Fruit fly (Drosophila melanogaster): ENCODE results near the gene CG32121.
A peak's percentile ranks its signal among the peaks of the same experiment; 100 is the strongest.

Gene CG32121

DNA sequence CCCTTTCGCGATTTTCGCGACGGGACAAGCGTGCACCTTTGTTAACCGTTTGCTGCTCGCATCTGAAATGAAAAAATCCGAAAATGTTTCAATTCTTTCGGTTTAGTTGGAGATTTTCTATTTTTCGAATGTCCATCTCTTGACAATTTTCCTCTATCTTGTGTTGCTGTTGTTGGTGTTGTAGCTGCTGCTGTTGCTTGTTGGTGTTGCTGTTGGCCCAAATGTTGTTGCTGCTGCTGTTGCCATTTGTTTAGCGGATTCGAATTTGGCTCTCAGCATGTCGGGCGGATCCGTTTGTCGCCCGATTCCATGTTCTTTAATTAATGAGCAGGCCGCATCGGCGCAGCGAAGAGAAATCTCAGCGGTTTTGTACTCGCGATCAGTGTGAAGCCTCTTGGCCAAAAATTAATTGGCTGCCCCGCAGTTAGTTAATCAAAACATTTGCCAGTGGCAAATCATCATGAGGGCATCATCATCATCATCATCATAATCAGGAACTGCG, at the start of gene CG32121:
TSS of gene CG32121 (minus strand) at position 51 of the 502 bp plus-strand sequence.
- TF ChIP-seq CG5204 (GFP tag; optimal IDR thresholded peaks at IDR 0.05) (no peak), CG12768 (GFP tag; optimal IDR thresholded peaks at IDR 0.05) (no peak), CG33017 (tag; optimal IDR thresholded peaks at IDR 0.05) (no peak), CG11617 (GFP tag; optimal IDR thresholded peaks at IDR 0.05) (no peak), CG7045 (GFP tag; optimal IDR thresholded peaks at IDR 0.05) (no peak), CG1620 (GFP tag; optimal IDR thresholded peaks at IDR 0.05) (no peak), CG14711 (tag; optimal IDR thresholded peaks at IDR 0.05) (no peak), Crg-1 (GFP tag; optimal IDR thresholded peaks at IDR 0.05) (no peak), pad (GFP tag; optimal IDR thresholded peaks at IDR 0.05) (no peak)

DNA sequence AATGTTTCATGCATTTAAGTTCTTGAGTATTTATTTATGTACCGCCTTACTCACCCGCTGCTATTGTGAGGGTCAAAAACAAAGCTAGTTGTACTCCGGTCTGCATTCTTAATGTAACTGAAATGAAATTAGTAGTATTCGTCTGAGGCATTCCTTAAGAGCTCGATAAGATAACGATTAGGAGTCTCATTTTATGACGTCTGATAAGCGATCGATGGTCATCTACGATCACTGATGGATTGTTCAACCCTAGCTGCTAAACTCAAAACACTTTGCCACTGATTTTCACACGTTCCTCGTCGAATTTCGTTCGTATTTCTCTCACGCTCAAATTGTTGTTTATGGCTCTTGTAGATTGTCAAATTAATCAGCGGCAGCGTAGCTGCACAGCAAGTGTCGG, 35.0 kb upstream of the CG32121 start, which contains the start of gene CG10116:
TSS of gene CG10116 (minus strand) at position 106 of the 400 bp plus-strand sequence.
- TF ChIP-seq pad (GFP tag; optimal IDR thresholded peaks at IDR 0.05) (no peak), cic (GFP tag; optimal IDR thresholded peaks at IDR 0.05) (peak; percentile 90)

DNA sequence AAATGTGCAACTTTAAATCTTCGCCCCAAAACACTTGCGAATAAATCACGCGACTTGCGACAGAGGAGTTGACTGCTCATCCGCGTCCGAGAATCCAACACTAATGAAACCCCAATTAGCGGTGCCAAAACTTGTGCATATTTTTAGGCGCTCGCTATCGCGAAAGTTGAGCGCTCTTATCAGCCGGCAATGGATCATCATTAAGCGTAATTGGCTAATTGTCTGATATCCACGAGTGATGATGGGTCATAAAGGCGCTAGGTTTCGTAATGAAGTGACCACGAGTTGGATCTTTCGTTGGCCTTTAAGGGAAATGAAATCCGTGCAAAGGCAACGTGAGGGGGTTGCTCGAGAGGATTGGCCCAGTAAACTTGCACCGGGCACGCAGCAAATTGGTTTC, 32.6 kb upstream of the CG32121 start:
- TF ChIP-seq CG7045 (GFP tag; optimal IDR thresholded peaks at IDR 0.05) (peak; percentile 5), bab1 (GFP tag; optimal IDR thresholded peaks at IDR 0.05) (no peak), toe (GFP tag; optimal IDR thresholded peaks at IDR 0.05) (no peak), Clk (GFP tag; optimal IDR thresholded peaks at IDR 0.05) (no peak), ovo (GFP tag; optimal IDR thresholded peaks at IDR 0.05) (no peak), CG33017 (tag; optimal IDR thresholded peaks at IDR 0.05) (peak; percentile 0), pad (GFP tag; optimal IDR thresholded peaks at IDR 0.05) (no peak), cic (GFP tag; optimal IDR thresholded peaks at IDR 0.05) (no peak), CG12768 (GFP tag; optimal IDR thresholded peaks at IDR 0.05) (no peak), CG14711 (tag; optimal IDR thresholded peaks at IDR 0.05) (no peak), kay (GFP tag; ENCODE audit: borderline replicate concordance) (no peak), Mnt (GFP tag; optimal IDR thresholded peaks at IDR 0.05) (no peak), CG5204 (GFP tag; optimal IDR thresholded peaks at IDR 0.05) (no peak)

DNA sequence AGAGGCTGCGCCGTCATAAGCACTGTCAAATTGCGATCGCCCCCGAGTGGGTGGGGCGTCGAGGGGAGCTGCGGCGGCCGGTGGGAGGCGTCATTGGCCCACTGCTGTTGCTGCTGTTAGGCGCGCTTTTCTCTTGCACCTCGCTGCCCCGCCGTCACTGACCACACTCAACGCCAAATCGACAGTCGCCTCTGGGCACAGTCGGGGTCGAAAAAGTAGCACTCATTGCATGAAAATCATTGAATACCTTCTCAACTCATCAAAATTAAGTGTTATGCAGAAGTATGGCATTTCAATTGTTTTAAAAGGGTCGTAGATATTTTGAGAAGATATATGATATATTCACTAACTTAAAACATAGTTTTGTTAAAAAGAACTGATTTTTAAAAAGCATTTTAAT, 30.1 kb upstream of the CG32121 start:
- TF ChIP-seq Crg-1 (GFP tag; optimal IDR thresholded peaks at IDR 0.05) (no peak), CG7101 (tag; optimal IDR thresholded peaks at IDR 0.05) (no peak), tj (GFP tag; optimal IDR thresholded peaks at IDR 0.05) (no peak), CG11617 (GFP tag; optimal IDR thresholded peaks at IDR 0.05) (no peak), kay (GFP tag; ENCODE audit: borderline replicate concordance) (no peak)

DNA sequence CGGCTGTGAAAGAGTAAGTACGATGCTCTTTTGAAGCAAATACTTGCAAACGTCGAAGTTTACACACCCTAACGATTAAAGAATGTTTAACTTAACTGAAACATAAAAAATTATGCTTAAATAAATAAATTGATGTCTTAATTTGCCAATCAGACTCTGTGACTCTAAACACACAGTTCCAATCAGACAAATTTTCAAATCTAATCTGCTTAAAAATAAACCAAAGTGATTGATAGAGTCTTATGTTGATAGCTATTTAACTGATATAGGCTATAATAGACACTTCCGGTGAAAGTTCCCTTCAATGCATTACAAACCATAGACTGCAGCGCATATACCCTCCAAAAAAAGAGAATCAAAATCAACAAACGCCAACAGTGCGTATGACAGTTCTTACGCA, 29.4 kb upstream of the CG32121 start:
- no peak for TF ChIP-seq kay (GFP tag; ENCODE audit: borderline replicate concordance)

DNA sequence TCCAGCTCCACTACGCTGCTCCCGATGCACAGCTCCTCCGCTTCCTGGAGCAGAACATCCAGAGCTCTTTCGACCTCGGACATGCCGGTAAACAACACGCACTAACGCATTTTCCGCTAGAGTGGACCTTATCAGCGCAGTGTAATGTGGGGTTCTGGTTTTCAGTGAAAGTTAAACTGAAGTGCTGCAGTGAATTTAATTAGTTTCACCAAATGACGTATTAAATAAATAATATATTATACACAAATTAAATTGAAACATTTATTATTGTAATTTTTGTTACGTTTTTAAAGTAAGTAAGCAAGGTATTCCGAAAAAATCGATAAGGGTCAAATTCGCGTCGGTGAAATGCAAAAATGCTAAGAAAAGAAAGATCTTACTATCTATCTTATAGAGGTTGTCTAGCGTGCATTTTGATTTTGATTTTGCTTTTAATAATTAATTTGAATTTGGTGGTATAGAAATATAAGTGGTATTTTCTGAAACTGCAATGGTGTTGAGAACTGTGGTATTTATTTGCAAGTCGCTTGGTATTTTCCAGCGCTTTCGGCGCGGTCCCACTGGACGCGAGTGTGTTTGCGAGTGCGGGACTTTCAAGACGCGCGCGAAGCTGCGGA, 28.1 kb upstream of the CG32121 start, which contains the start of the genes JMJD7 and CG10738:
TSS of gene JMJD7 (minus strand) at position 107 of the 617 bp plus-strand sequence.
TSS of gene CG10738 (plus strand) at position 594 of the 617 bp plus-strand sequence.
- TF ChIP-seq CG33017 (tag; optimal IDR thresholded peaks at IDR 0.05) (no peak), CG5204 (GFP tag; optimal IDR thresholded peaks at IDR 0.05) (peak; percentile 20), Mnt (GFP tag; optimal IDR thresholded peaks at IDR 0.05) (no peak), CG12768 (GFP tag; optimal IDR thresholded peaks at IDR 0.05) (peak; percentile 71), Hr96 (GFP tag; optimal IDR thresholded peaks at IDR 0.05) (no peak), tj (GFP tag; optimal IDR thresholded peaks at IDR 0.05) (no peak), Clk (GFP tag; optimal IDR thresholded peaks at IDR 0.05) (peak; percentile 26), CG11617 (GFP tag; optimal IDR thresholded peaks at IDR 0.05) (no peak), kay (GFP tag; ENCODE audit: borderline replicate concordance) (no peak), Crg-1 (GFP tag; optimal IDR thresholded peaks at IDR 0.05) (no peak), bab1 (GFP tag; optimal IDR thresholded peaks at IDR 0.05) (peak; percentile 78), CG1620 (GFP tag; optimal IDR thresholded peaks at IDR 0.05) (no peak), cic (GFP tag; optimal IDR thresholded peaks at IDR 0.05) (no peak), pad (GFP tag; optimal IDR thresholded peaks at IDR 0.05) (peak; percentile 8), ovo (GFP tag; optimal IDR thresholded peaks at IDR 0.05) (no peak), CG7045 (GFP tag; optimal IDR thresholded peaks at IDR 0.05) (peak; percentile 76), CG14711 (tag; optimal IDR thresholded peaks at IDR 0.05) (peak; percentile 62), cnc (optimal IDR thresholded peaks at IDR 0.05) (no peak), toe (GFP tag; optimal IDR thresholded peaks at IDR 0.05) (no peak), CG7101 (tag; optimal IDR thresholded peaks at IDR 0.05) (peak; percentile 70)

DNA sequence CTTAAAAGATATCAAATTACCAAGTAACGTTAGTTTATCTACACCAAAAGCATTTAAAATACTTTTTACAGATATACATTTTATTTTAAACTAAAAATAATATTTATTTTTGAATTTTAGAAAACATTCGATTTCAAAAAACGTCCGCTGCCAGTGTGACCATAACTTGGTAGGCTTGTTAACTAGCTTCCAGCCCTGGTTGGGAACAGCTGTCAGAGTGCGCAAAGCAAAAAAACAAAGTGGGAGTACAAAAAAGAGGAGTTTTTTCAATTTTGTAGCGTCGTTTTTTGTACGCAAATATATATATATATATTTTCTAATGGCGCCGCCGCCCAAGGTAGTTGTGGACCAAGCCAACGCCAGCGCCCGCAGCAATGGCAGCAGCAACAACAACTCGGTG, 20.3 kb upstream of the CG32121 start, which contains the start of gene cmb:
TSS of gene cmb (plus strand) at position 195 of the 400 bp plus-strand sequence.
- TF ChIP-seq CG12768 (GFP tag; optimal IDR thresholded peaks at IDR 0.05) (no peak), cic (GFP tag; optimal IDR thresholded peaks at IDR 0.05) (no peak), toe (GFP tag; optimal IDR thresholded peaks at IDR 0.05) (no peak), CG11617 (GFP tag; optimal IDR thresholded peaks at IDR 0.05) (peak; percentile 25), bab1 (GFP tag; optimal IDR thresholded peaks at IDR 0.05) (peak; percentile 36), kay (GFP tag; ENCODE audit: borderline replicate concordance) (peak; percentile 71), CG14711 (tag; optimal IDR thresholded peaks at IDR 0.05) (no peak), tj (GFP tag; optimal IDR thresholded peaks at IDR 0.05) (no peak), Mnt (GFP tag; optimal IDR thresholded peaks at IDR 0.05) (no peak), CG33017 (tag; optimal IDR thresholded peaks at IDR 0.05) (no peak), Crg-1 (GFP tag; optimal IDR thresholded peaks at IDR 0.05) (no peak), CG1620 (GFP tag; optimal IDR thresholded peaks at IDR 0.05) (peak; percentile 26), CG5204 (GFP tag; optimal IDR thresholded peaks at IDR 0.05) (no peak), Hr96 (GFP tag; optimal IDR thresholded peaks at IDR 0.05) (no peak), CG7045 (GFP tag; optimal IDR thresholded peaks at IDR 0.05) (no peak)

Measured in whole organism, adult.